Worm (Caenorhabditis elegans): Measurements from ENCODE around the gene end-3.
A peak's percentile ranks its signal among the peaks of the same experiment; 100 is the strongest.

The end-3 gene

ce11 chrV:14002402-14002801 is 12.1 kb upstream of the end-3 start:
- TF ChIP-seq mcd-1 (GFP tag; IDR thresholded peaks at IDR 0.05), result peak; percentile 28; the same call in 1 of the 2 replicates
- peak; percentile 79; the same call in 1 of the 2 replicates for TF ChIP-seq hmg-1.2 (GFP tag; IDR thresholded peaks at IDR 0.05)
- no peak for TF ChIP-seq ceh-27 (GFP tag; optimal IDR thresholded peaks at IDR 0.05)
- 0 out of 2 replicates have a peak, but pooled peaks have one; percentile 53 for TF ChIP-seq ztf-25 (GFP tag; IDR thresholded peaks at IDR 0.05)
- TF ChIP-seq madf-3 (GFP tag; IDR thresholded peaks at IDR 0.05), result 0 out of 2 replicates have a peak, but pooled peaks have one; percentile 7
- TF ChIP-seq zfh-2 (GFP tag; conservative IDR thresholded peaks at IDR 0.05), result 0 out of 2 replicates have a peak, but pooled peaks have one; percentile 29
- TF ChIP-seq mes-4 (tag; optimal IDR thresholded peaks at IDR 0.05), result no peak
- TF ChIP-seq cebp-1 (GFP tag; IDR thresholded peaks at IDR 0.05), result no peak
- peak; percentile 21 for TF ChIP-seq cebp-1 (tag; optimal IDR thresholded peaks at IDR 0.05)

- TF ChIP-seq cebp-1 (GFP tag; IDR thresholded peaks at IDR 0.05), result no peak
- TF ChIP-seq cebp-1 (tag; optimal IDR thresholded peaks at IDR 0.05), result peak; percentile 17
- no peak for TF ChIP-seq hrde-1 (tag; optimal IDR thresholded peaks at IDR 0.05; ENCODE audit: borderline replicate concordance)
- no peak for TF ChIP-seq F23B12.7 (tag; optimal IDR thresholded peaks at IDR 0.05; ENCODE audit: insufficient read depth)
- TF ChIP-seq ztf-3 (GFP tag; optimal IDR thresholded peaks at IDR 0.05), result no peak
- peak; percentile 21; the same call in 1 of the 2 replicates for TF ChIP-seq zfh-2 (GFP tag; conservative IDR thresholded peaks at IDR 0.05)
- TF ChIP-seq D2030.7 (GFP tag; IDR thresholded peaks at IDR 0.05), result no peak
Measured at ce11 chrV:14003587-14004156, 10.8 kb upstream of the end-3 start.

ce11 chrV:14004342-14004741 is 10.2 kb upstream of the end-3 start:
- TF ChIP-seq ztf-25 (GFP tag; IDR thresholded peaks at IDR 0.05), result no peak
- no peak for TF ChIP-seq cebp-1 (GFP tag; IDR thresholded peaks at IDR 0.05)
- peak; percentile 42 for TF ChIP-seq cebp-1 (tag; optimal IDR thresholded peaks at IDR 0.05)

- TF ChIP-seq hrde-1 (tag; optimal IDR thresholded peaks at IDR 0.05; ENCODE audit: borderline replicate concordance), result no peak
- TF ChIP-seq somi-1 (GFP tag; optimal IDR thresholded peaks at IDR 0.05), result no peak
- no peak for TF ChIP-seq Y79H2A.3 (GFP tag; conservative IDR thresholded peaks at IDR 0.05)
- TF ChIP-seq attf-5 (GFP tag; optimal IDR thresholded peaks at IDR 0.05), result no peak
- no peak for TF ChIP-seq rpc-1 (optimal IDR thresholded peaks at IDR 0.05)
- no peak for TF ChIP-seq rpc-1 (tag; optimal IDR thresholded peaks at IDR 0.05)
- no peak for TF ChIP-seq nfyb-1 (GFP tag; IDR thresholded peaks at IDR 0.05)
- TF ChIP-seq atf-7 (tag; optimal IDR thresholded peaks at IDR 0.05), result no peak
- no peak for TF ChIP-seq lag-1 (GFP tag; IDR thresholded peaks at IDR 0.05)
- TF ChIP-seq D2030.7 (GFP tag; IDR thresholded peaks at IDR 0.05), result no peak
- no peak for TF ChIP-seq akir-1 (GFP tag; optimal IDR thresholded peaks at IDR 0.05)
- TF ChIP-seq ztf-26 (tag; optimal IDR thresholded peaks at IDR 0.05), result no peak
- no peak for TF ChIP-seq ztf-6 (GFP tag; IDR thresholded peaks at IDR 0.05)
- no peak for TF ChIP-seq ccch-3 (GFP tag; optimal IDR thresholded peaks at IDR 0.05)
Measured at ce11 chrV:14005812-14006211, 8.7 kb upstream of the end-3 start, which contains the start of gene ric-7. ric-7 (minus strand) TSS chrV:14005912.

ce11 chrV:14006819-14007218 is 7.7 kb upstream of the end-3 start:
- TF ChIP-seq chd-7 (tag; optimal IDR thresholded peaks at IDR 0.05), result no peak
- TF ChIP-seq hlh-12 (tag; optimal IDR thresholded peaks at IDR 0.05), result no peak
- no peak for TF ChIP-seq aptf-3 (GFP tag; IDR thresholded peaks at IDR 0.05)
- no peak for TF ChIP-seq lir-1 (GFP tag; conservative IDR thresholded peaks at IDR 0.05)
- TF ChIP-seq attf-5 (GFP tag; optimal IDR thresholded peaks at IDR 0.05), result no peak
- TF ChIP-seq zfh-2 (GFP tag; conservative IDR thresholded peaks at IDR 0.05), result 0 out of 2 replicates have a peak, but pooled peaks have one; percentile 16
- no peak for TF ChIP-seq die-1 (tag; optimal IDR thresholded peaks at IDR 0.05)
- TF ChIP-seq ccch-3 (GFP tag; optimal IDR thresholded peaks at IDR 0.05), result no peak

Measured in whole organism, young adult.